Worm (Caenorhabditis elegans) whole organism, L3 larva: ENCODE data around the gene Y39A1A.9.

Experiments
- ceh-28 ChIP-seq: fragments of 150-350 bp; optimal IDR thresholded peaks from 2 replicates; lab custom pipeline; 2014; ENCODE audit warnings: missing biosample characterization, missing genetic modification reagents, missing genetic modification characterization
- egl-27 ChIP-seq: sonication (generic microtip); optimal IDR thresholded peaks from 4 replicates; lab custom pipeline; 2017; ENCODE audit warnings: missing biosample characterization, missing genetic modification reagents, missing genetic modification characterization
- elt-1 ChIP-seq: fragments of 150-350 bp; optimal IDR thresholded peaks from 2 replicates; lab custom pipeline; 2014; ENCODE audit warnings: missing biosample characterization, missing genetic modification characterization
- elt-3 ChIP-seq, 3 experiments: fragments of 150-350 bp in 1 of 3; sonication (generic microtip) in 2 of 3; optimal IDR thresholded peaks; 2 replicates in 2 of 3; 4 replicates in 1 of 3; lab custom pipeline; 2014 to 2017; ENCODE audit warnings: missing biosample characterization in 3 of 3, missing genetic modification characterization in 3 of 3
- fkh-10 ChIP-seq: sonication (generic microtip); optimal IDR thresholded peaks from 2 replicates; lab custom pipeline; 2017; ENCODE audit warnings: missing biosample characterization, missing genetic modification reagents, missing genetic modification characterization
- hmg-11 ChIP-seq: sonication (generic microtip); optimal IDR thresholded peaks from 2 replicates; lab custom pipeline; 2016; ENCODE audit warnings: missing genetic modification characterization, missing compliant biosample characterization
- nhr-237 ChIP-seq: fragments of 150-350 bp; optimal IDR thresholded peaks from 2 replicates; lab custom pipeline; 2014; ENCODE audit warnings: missing biosample characterization, missing genetic modification characterization
- nhr-43 ChIP-seq: sonication (generic microtip); optimal IDR thresholded peaks from 2 replicates; lab custom pipeline; 2016; ENCODE audit warnings: mild to moderate bottlenecking, missing genetic modification characterization, missing compliant biosample characterization; ENCODE audit not compliant: poor library complexity, severe bottlenecking
- sea-2 ChIP-seq: fragments of 150-350 bp; sonication (generic microtip); optimal IDR thresholded peaks from 4 replicates; lab custom pipeline; 2014; ENCODE audit warnings: missing biosample characterization, missing genetic modification reagents, missing genetic modification characterization
- snpc-4 ChIP-seq: fragments of 150-350 bp; optimal IDR thresholded peaks from 2 replicates; lab custom pipeline; 2014; ENCODE audit warnings: missing biosample characterization, missing genetic modification characterization
- unc-62 ChIP-seq: fragments of 150-350 bp; sonication (generic microtip); optimal IDR thresholded peaks from 4 replicates; lab custom pipeline; 2014; ENCODE audit warnings: missing biosample characterization, missing genetic modification reagents, missing genetic modification characterization
- ztf-4 ChIP-seq: fragments of 150-350 bp; optimal IDR thresholded peaks from 2 replicates; lab custom pipeline; 2014; ENCODE audit warnings: missing biosample characterization, missing genetic modification characterization

ce11 chrIII:10638339-10639021 is 5.2 kb upstream of the Y39A1A.9 start, which contains the start of gene Y39A1A.27:
- TF ChIP-seq egl-27 (tag; lab: Kevin White, UChicago) (no peak), elt-1 (tag; lab: Kevin White, UChicago) (no peak), snpc-4 (tag; lab: Kevin White, UChicago) (no peak), nhr-237 (tag; lab: Kevin White, UChicago) (no peak), nhr-43 (tag; lab: Kevin White, UChicago) (no peak), ztf-4 (tag; lab: Kevin White, UChicago) (no peak), elt-3 (tag; optimal IDR thresholded peaks at IDR 0.05; lab: Kevin White, UChicago) (no peak), sea-2 (no peak), unc-62 (GFP tag; lab: Kevin White, UChicago) (no peak), hmg-11 (tag; lab: Kevin White, UChicago) (no peak), fkh-10 (no peak), ceh-28 (tag; lab: Kevin White, UChicago) (no peak)
